Fruit fly (Drosophila melanogaster): ENCODE data around the gene D1.

Gene D1

DNA sequence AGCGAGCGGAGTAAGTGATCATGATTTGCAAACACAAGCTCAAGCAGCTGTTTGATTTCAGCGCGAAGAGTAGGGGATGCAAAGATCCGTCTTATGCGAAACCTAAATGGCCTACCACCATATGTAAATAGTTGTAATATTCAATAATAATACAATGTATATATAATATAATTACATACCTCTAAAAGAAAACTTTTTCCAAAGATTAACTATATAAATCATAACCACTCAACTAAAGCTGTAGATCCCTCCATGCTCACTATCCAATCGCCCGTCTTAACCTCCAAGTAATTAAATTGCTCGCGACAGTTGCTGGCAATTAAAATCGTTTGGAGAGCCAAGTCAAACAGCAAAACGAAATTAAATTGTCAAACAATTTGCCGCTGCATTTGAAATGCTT is 13.1 kb downstream of the D1 start (continued):
- peak; percentile 52 to 54 for TF ChIP-seq salr (GFP tag; optimal IDR thresholded peaks at IDR 0.05)
- TF ChIP-seq CG10631 (GFP tag; optimal IDR thresholded peaks at IDR 0.05): peak; percentile 86
- TF ChIP-seq fd85E (GFP tag; optimal IDR thresholded peaks at IDR 0.05): no peak
- peak; percentile 62 for TF ChIP-seq Hr39 (GFP tag; optimal IDR thresholded peaks at IDR 0.05)
- peak; percentile 31 for TF ChIP-seq fkh (GFP tag; optimal IDR thresholded peaks at IDR 0.05)
- peak; percentile 60 for TF ChIP-seq CG31627 (GFP tag; optimal IDR thresholded peaks at IDR 0.05)
- peak; percentile 40 for TF ChIP-seq Blimp-1 (GFP tag; optimal IDR thresholded peaks at IDR 0.05)
- TF ChIP-seq vri (GFP tag; optimal IDR thresholded peaks at IDR 0.05): no peak
- peak; percentile 71 for TF ChIP-seq pdm3 (GFP tag; optimal IDR thresholded peaks at IDR 0.05)
- TF ChIP-seq cyc (GFP tag; optimal IDR thresholded peaks at IDR 0.05): peak; percentile 58
- TF ChIP-seq CG6792 (GFP tag; optimal IDR thresholded peaks at IDR 0.05): peak; percentile 80
- TF ChIP-seq Sox102F (GFP tag; optimal IDR thresholded peaks at IDR 0.05): peak; percentile 73
- peak; percentile 90 for TF ChIP-seq CG3919 (GFP tag; optimal IDR thresholded peaks at IDR 0.05)
- TF ChIP-seq CG4318 (GFP tag; optimal IDR thresholded peaks at IDR 0.05): peak; percentile 84
- peak; percentile 96 for TF ChIP-seq eg (GFP tag; IDR thresholded peaks at IDR 0.05)
- peak; percentile 79 for TF ChIP-seq esn (GFP tag; optimal IDR thresholded peaks at IDR 0.05)
- TF ChIP-seq Hr4 (GFP tag; optimal IDR thresholded peaks at IDR 0.05): peak; percentile 85
- peak; percentile 73 for TF ChIP-seq CG6808 (GFP tag; optimal IDR thresholded peaks at IDR 0.05)
- peak; percentile 78 for TF ChIP-seq CG10669 (GFP tag; optimal IDR thresholded peaks at IDR 0.05)
- TF ChIP-seq CG1621 (tag; optimal IDR thresholded peaks at IDR 0.05): peak; percentile 61
- TF ChIP-seq CG32006 (GFP tag; optimal IDR thresholded peaks at IDR 0.05): peak; percentile 95
- peak; percentile 82 for TF ChIP-seq CG3032 (tag; optimal IDR thresholded peaks at IDR 0.05)

DNA sequence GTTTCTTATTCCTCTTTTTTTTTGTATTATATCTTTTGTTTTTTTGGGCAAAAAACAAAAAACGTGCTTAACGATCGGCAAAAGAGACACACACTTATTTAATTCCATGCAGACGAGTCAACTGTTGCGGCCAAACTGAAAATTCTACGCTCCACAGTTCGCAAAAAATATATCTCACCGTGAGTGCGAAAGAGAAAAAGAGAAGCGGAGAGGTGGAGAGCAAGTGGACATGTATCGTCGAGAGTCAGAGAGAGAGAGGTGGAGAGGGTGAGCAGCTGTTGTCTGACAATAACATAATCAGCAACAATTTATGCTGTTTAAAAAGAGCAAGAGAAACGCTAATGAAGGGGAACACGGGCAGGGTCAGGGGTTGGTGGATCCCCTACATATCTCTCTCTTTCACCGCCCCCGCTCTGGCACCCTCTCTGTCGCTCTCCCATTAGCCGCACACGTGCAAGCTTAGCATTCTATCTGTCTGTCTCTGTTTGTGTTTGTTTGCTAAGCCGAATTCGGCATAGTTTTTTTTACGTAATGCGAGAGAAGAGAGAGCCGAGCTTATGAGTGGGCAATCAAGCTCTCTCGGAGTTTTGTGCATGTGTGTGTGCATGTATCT is 13.6 kb downstream of the D1 start:
- TF ChIP-seq Hr38 (GFP tag; optimal IDR thresholded peaks at IDR 0.05): no peak
- peak; percentile 53 for TF ChIP-seq net (GFP tag; optimal IDR thresholded peaks at IDR 0.05)
- TF ChIP-seq CG8632 (GFP tag; optimal IDR thresholded peaks at IDR 0.05): peak; percentile 14
- TF ChIP-seq vri (GFP tag; optimal IDR thresholded peaks at IDR 0.05): peak; percentile 84
- peak; percentile 85 for TF ChIP-seq fkh (GFP tag; optimal IDR thresholded peaks at IDR 0.05)
- peak; percentile 75 for TF ChIP-seq Eip78C (GFP tag)
- peak; percentile 49; the same call in 2 of the 3 replicates for TF ChIP-seq CG6163 (GFP tag; IDR thresholded peaks at IDR 0.05)
- peak; percentile 83 for TF ChIP-seq svp (GFP tag)
- TF ChIP-seq eg (GFP tag; IDR thresholded peaks at IDR 0.05): peak; percentile 63; the same call in 2 of the 3 replicates
- peak; percentile 96 for TF ChIP-seq dsx (GFP tag; optimal IDR thresholded peaks at IDR 0.05; ENCODE audit: poor library complexity, severe bottlenecking)
- TF ChIP-seq Sox102F (GFP tag; optimal IDR thresholded peaks at IDR 0.05): no peak
- TF ChIP-seq CG9139 (GFP tag; optimal IDR thresholded peaks at IDR 0.05): no peak
- peak in 1 of 2 experiments; percentile 53 for TF ChIP-seq ss (GFP tag; optimal IDR thresholded peaks at IDR 0.05)
- TF ChIP-seq lz (GFP tag; optimal IDR thresholded peaks at IDR 0.05): peak; percentile 2

DNA sequence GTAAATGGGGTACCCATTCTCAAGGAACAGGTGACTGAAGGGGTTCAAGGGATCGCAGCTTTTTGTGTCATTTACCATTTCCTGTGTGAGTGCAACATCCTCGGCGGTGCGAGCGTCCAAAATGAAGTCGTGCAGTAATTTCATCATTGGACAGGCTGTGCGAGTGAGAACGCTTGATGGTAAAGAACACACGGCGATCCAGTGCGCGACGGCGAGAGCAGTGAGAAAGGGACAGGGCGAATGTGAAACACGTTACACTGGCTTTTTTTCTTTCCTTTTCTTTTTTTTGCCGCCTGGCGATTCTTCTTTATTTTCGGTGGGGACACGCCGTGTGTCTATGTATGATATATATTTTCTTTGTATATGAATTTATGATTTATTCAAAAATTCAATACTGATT is 14.3 kb downstream of the D1 start:
- TF ChIP-seq CG6163 (GFP tag; IDR thresholded peaks at IDR 0.05) (peak; percentile 67), CG11902 (GFP tag; optimal IDR thresholded peaks at IDR 0.05) (no peak), CG6808 (GFP tag; optimal IDR thresholded peaks at IDR 0.05) (peak; percentile 48), spab (GFP tag; optimal IDR thresholded peaks at IDR 0.05) (peak; percentile 26), ss (GFP tag; optimal IDR thresholded peaks at IDR 0.05) (peak; percentile 52 to 59), Eip93F (GFP tag; optimal IDR thresholded peaks at IDR 0.05) (no peak), fd59A (GFP tag; optimal IDR thresholded peaks at IDR 0.05) (peak; percentile 10), Eip75B (GFP tag; optimal IDR thresholded peaks at IDR 0.05) (peak; percentile 4)
